Worm (Caenorhabditis elegans) whole organism, L4/young adult: ENCODE results near the gene flp-27.

Experiments
- W03F9.2 ChIP-seq: fragments of 150-350 bp; optimal IDR thresholded peaks from 2 replicates; lab custom pipeline; 2014; ENCODE audit warnings: missing biosample characterization, missing genetic modification characterization
- dao-5 ChIP-seq: sonication (generic microtip); optimal IDR thresholded peaks from 2 replicates; lab custom pipeline; 2016; ENCODE audit warnings: missing genotype, missing genetic modification characterization, moderate library complexity, missing compliant biosample characterization
- him-1 ChIP-seq: sonication (generic microtip); optimal IDR thresholded peaks from 2 replicates; lab custom pipeline; 2016; ENCODE audit warnings: missing genotype, missing genetic modification reagents, missing genetic modification characterization, missing compliant biosample characterization

The flp-27 gene

DNA sequence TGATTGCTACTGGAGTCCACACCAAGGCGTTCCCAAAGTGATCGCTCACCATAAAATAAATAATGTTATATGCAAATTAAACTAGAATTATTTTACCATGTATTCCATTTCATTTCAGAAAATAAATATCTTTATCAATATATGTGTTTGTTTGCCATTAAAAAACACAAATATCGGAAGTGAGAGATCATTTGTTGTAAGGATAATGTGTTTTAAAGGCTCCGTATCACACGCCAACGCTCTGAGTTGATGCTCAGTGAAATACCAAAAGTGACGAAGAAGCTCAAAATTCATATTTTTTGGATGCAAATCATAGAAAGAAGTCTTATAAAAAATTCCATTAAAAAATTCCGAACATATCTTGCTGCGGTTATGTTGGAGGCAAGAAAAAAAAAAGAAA, 15.4 kb downstream of the flp-27 start:
- TF ChIP-seq him-1 (tag; lab: Kevin White, UChicago) = no peak
- no peak for TF ChIP-seq W03F9.2 (tag; lab: Kevin White, UChicago)
- no peak for TF ChIP-seq dao-5 (tag; lab: Kevin White, UChicago)

ce11 chrII:5697338-5697737, 16.5 kb downstream of the flp-27 start:
- TF ChIP-seq him-1 (tag; lab: Kevin White, UChicago) (no peak), W03F9.2 (tag; lab: Kevin White, UChicago) (no peak), dao-5 (tag; lab: Kevin White, UChicago) (no peak)

ce11 chrII:5698254-5698653, 17.5 kb downstream of the flp-27 start:
- no peak for TF ChIP-seq W03F9.2 (tag; lab: Kevin White, UChicago)
- TF ChIP-seq him-1 (tag; lab: Kevin White, UChicago) = no peak
- TF ChIP-seq dao-5 (tag; lab: Kevin White, UChicago) = no peak

DNA sequence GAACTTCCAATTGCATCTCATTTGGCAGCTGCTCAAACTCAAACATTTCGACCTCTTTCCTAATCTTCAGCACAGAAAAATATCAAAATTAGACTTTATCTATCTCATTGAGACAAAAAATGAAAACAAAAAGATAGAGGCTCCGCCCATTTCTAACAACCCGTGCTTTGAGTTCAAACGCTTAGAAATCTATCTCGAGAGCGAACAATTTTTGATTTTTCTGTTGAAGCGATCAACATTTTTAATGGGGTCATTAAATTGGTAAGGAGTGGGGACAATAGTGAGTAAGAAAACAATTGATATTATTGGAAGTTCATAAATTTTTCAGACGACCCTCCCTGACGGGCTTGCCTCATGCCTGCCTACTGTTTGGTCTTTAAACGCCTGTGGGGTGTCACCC, 18.1 kb downstream of the flp-27 start, which contains the start of the genes C25H3.10 and C25H3.1:
C25H3.10 (minus strand) TSS at position 101 of the 400 bp plus-strand sequence.
C25H3.1 (plus strand) TSS at position 203 of the 400 bp plus-strand sequence.
- no peak for TF ChIP-seq him-1 (tag; lab: Kevin White, UChicago)

DNA sequence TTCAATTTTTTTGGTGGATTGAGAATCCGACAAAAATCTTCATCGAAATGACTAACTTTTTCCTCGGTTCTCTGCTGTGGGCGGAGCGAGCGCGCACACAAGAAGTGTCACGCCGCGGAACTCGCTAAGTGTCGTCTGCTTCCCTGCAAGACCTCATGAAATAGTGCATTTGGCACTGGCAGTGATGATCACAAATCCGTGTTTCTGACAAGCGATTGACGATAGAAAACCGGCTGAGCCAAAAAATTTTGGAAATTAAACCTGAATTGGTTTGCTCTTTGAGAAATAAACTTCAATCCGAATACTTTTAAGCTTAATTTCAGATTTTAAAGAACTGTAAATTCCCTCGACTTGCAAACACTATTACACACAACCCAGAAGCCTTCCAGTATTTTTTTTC, 20.7 kb downstream of the flp-27 start:
- TF ChIP-seq dao-5 (tag; lab: Kevin White, UChicago) (no peak), W03F9.2 (tag; lab: Kevin White, UChicago) (peak; percentile 52), him-1 (tag; lab: Kevin White, UChicago) (peak; percentile 40)

- TF ChIP-seq dao-5 (tag; lab: Kevin White, UChicago) (no peak), W03F9.2 (tag; lab: Kevin White, UChicago) (no peak)
These were observed 21.9 kb downstream of the flp-27 start for ce11 chrII:5702611-5703192.

DNA sequence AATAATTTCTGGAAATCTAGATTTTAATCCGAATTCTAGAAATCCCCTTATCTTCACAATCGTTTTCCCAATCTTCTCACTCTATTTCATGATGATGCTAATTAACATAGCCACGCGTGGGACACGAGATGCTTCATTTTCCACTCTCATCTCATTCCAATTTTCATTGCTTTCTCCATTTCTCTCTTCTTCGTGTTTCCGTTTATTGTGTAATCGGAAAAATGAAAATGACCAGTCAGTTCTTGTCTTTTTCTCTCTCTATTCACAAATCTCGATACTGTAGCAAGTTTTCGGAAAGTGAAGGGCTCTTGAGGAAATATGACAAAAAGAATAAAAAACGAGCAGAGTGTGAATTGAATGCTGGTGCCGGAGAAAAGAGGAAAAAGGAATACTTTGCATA, 23.7 kb downstream of the flp-27 start:
- no peak for TF ChIP-seq W03F9.2 (tag; lab: Kevin White, UChicago)

- TF ChIP-seq dao-5 (tag; lab: Kevin White, UChicago) = no peak
- TF ChIP-seq him-1 (tag; lab: Kevin White, UChicago) = no peak
- no peak for TF ChIP-seq W03F9.2 (tag; lab: Kevin White, UChicago)
These were observed 26.7 kb downstream of the flp-27 start, which contains the start of gene osta-2 for ce11 chrII:5707532-5707931. osta-2 (plus strand) TSS chrII:5707691.

DNA sequence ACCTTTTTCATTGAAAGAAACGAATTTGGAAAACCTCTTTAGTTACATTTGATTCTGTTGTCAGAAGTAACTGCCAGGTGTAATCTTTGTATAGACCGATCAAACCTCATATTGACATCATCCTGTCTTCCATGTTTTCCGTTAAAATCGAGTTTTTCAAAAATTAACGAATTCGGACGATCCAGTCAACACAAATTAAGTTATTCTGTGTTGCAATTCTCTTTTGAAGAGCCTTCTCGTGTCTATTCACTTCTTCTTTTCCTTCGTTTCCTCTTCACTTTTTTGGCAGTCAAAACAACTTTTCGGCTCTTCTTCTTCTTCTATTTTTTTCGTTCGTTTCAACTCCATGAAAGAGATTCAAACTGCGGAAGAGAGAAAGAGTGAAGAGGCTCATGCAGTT, 27.4 kb downstream of the flp-27 start:
- TF ChIP-seq him-1 (tag; lab: Kevin White, UChicago) (no peak), dao-5 (tag; lab: Kevin White, UChicago) (no peak), W03F9.2 (tag; lab: Kevin White, UChicago) (no peak)

- TF ChIP-seq dao-5 (tag; lab: Kevin White, UChicago) (no peak), W03F9.2 (tag; lab: Kevin White, UChicago) (no peak), him-1 (tag; lab: Kevin White, UChicago) (no peak)
These were observed 30.0 kb downstream of the flp-27 start for ce11 chrII:5710835-5711234.

DNA sequence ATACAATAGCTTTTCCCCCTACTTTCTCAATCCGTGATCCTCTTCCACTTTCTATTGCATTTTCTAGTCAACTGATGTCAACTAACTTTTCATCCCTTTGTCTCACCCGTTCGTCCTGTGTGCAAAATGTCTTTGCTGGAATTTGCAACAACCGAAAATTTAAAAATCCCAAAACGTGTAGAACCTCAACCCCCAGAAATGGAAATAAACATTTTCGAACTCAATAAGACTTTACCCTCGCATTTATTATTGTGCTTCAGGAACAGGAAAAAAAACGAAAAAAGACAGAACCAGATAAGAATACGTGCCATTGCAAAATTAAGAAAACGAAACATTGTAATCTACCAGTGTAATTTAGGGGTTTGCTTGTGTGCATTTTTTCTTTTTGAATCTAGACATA, 31.3 kb downstream of the flp-27 start:
- TF ChIP-seq him-1 (tag; lab: Kevin White, UChicago) (no peak), dao-5 (tag; lab: Kevin White, UChicago) (no peak), W03F9.2 (tag; lab: Kevin White, UChicago) (no peak)

DNA sequence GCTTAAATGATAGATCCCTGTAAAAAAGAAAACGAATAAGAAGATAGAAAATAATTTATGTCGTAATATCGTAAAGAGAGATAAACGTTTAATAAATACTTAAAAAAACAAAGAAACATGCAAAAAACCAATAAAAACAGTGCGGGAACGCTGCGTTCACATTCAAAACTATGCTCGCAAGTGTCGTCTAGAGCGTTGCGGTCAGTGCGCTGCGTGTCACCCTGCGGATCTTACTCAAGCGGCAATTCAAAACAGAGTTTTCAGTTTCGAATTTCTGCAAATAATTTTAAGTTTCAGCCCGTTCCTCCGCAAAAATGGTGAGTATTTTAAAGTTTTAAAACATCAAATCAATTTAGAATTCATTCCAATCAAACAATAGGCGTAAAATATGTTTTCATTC, 34.0 kb downstream of the flp-27 start, which contains the start of the genes tiar-1 and lelo-4:
tiar-1 (minus strand) TSS at position 17 of the 400 bp plus-strand sequence.
lelo-4 (plus strand) TSS at position 118 of the 400 bp plus-strand sequence.
- TF ChIP-seq dao-5 (tag; lab: Kevin White, UChicago) = no peak
- peak; percentile 74 for TF ChIP-seq W03F9.2 (tag; lab: Kevin White, UChicago)
- TF ChIP-seq him-1 (tag; lab: Kevin White, UChicago) = peak; percentile 35

ce11 chrII:5715745-5716357, 35.0 kb downstream of the flp-27 start, which contains the start of the genes C18A3.10 and C18A3.3:
C18A3.10 (minus strand) TSS chrII:5715845.
C18A3.3 (plus strand) TSS chrII:5716307.
- no peak for TF ChIP-seq W03F9.2 (tag; lab: Kevin White, UChicago)
- TF ChIP-seq dao-5 (tag; lab: Kevin White, UChicago) = no peak
- TF ChIP-seq him-1 (tag; lab: Kevin White, UChicago) = no peak

DNA sequence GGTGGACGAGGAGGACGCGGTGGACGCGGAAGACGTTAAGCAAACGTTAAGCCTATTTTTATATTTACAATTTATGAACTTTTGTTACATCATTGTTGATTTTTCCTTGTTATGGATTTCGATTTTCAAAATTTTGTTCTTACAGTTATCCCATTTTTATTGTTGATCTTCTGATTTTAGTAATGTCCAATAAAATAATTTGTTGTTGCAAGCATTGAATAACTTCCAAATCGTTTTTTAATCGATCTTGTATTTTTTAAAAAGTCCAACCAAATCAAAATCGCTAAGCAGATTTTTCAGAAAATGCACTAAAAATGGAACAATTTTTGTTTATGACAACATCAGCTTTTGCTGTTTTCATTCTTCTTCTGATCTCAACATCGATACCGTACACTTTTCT, 37.0 kb downstream of the flp-27 start, which contains the start of gene zipt-3:
zipt-3 (plus strand) TSS at position 301 of the 400 bp plus-strand sequence.
- no peak for TF ChIP-seq him-1 (tag; lab: Kevin White, UChicago)
- no peak for TF ChIP-seq dao-5 (tag; lab: Kevin White, UChicago)
- TF ChIP-seq W03F9.2 (tag; lab: Kevin White, UChicago) = no peak
